Worm (Caenorhabditis elegans) whole organism, midembryonic: ENCODE data around the gene mpk-1.

Experiments
- T22C8.4 ChIP-seq: fragments of 200-800 bp; sonication (Bioruptor generic); IDR thresholded peaks from 2 replicates; pipeline ENCODE4 v1.3.6; 2022; ENCODE audit warnings: missing genetic modification characterization, missing compliant biosample characterization
- flt-1 ChIP-seq: fragments of 200-800 bp; sonication (Bioruptor generic); IDR thresholded peaks from 2 replicates; pipeline ENCODE4 v1.3.6; 2022; ENCODE audit warnings: missing genetic modification characterization, missing compliant biosample characterization
- ztf-29 ChIP-seq: fragments of 200-800 bp; sonication (Bioruptor generic); IDR thresholded peaks from 2 replicates; pipeline ENCODE4 v1.3.6; 2022; ENCODE audit warnings: missing genetic modification reagents, missing genetic modification characterization, missing compliant biosample characterization

- no peak for TF ChIP-seq flt-1 (GFP tag; lab: Robert Waterston, UW)
- no peak for TF ChIP-seq ztf-29
- TF ChIP-seq T22C8.4, result no peak
Measured at ce11 chrIII:4196301-4196987, 31.5 kb downstream of the mpk-1 start.
